Worm (Caenorhabditis elegans) whole organism, late embryonic: Measurements from ENCODE around the gene lgc-28.

ENCODE experiments used
- C38D4.7 ChIP-seq: fragments of 200-800 bp; sonication (Bioruptor generic); optimal IDR thresholded peaks from 2 replicates; lab custom pipeline; 2018; ENCODE audit warnings: mild to moderate bottlenecking, missing genetic modification characterization, moderate library complexity, missing compliant biosample characterization
- K02D7.2 ChIP-seq: sonication (generic microtip); optimal IDR thresholded peaks from 2 replicates; lab custom pipeline; 2017; ENCODE audit warnings: mild to moderate bottlenecking, missing genetic modification characterization, missing compliant biosample characterization
- K09A11.1 ChIP-seq: sonication (generic microtip); optimal IDR thresholded peaks from 2 replicates; lab custom pipeline; 2017; ENCODE audit warnings: antibody characterized with exemption, mild to moderate bottlenecking, missing genetic modification characterization, missing compliant biosample characterization; ENCODE audit not compliant: insufficient read depth
- Y22D7AL.16 ChIP-seq: sonication (generic microtip); optimal IDR thresholded peaks from 2 replicates; lab custom pipeline; 2016; ENCODE audit warnings: missing genetic modification characterization, missing compliant biosample characterization
- ahr-1 ChIP-seq: sonication (generic microtip); optimal IDR thresholded peaks from 2 replicates; lab custom pipeline; 2016; ENCODE audit warnings: missing genetic modification characterization, missing compliant biosample characterization
- ceh-14 ChIP-seq: sonication (generic microtip); optimal IDR thresholded peaks from 2 replicates; lab custom pipeline; 2016; ENCODE audit warnings: missing genotype, missing genetic modification characterization, missing compliant biosample characterization
- ceh-18 ChIP-seq: sonication (generic microtip); optimal IDR thresholded peaks from 2 replicates; lab custom pipeline; 2016; ENCODE audit warnings: missing genetic modification characterization, missing compliant biosample characterization
- ceh-19 ChIP-seq: fragments of 200-800 bp; sonication (Bioruptor generic); optimal IDR thresholded peaks from 2 replicates; lab custom pipeline; 2018; ENCODE audit warnings: mild to moderate bottlenecking, missing genetic modification characterization, missing compliant biosample characterization
- ceh-30 ChIP-seq: fragments of 150-350 bp; optimal IDR thresholded peaks from 2 replicates; lab custom pipeline; 2014; ENCODE audit warnings: missing biosample characterization, missing genetic modification characterization
- ceh-31 ChIP-seq: sonication (generic microtip); optimal IDR thresholded peaks from 2 replicates; lab custom pipeline; 2016; ENCODE audit warnings: missing genetic modification characterization, missing compliant biosample characterization
- ceh-34 ChIP-seq: sonication (generic microtip); optimal IDR thresholded peaks from 2 replicates; lab custom pipeline; 2016; ENCODE audit warnings: mild to moderate bottlenecking, missing genetic modification characterization, missing compliant biosample characterization
- ceh-45 ChIP-seq: fragments of 200-800 bp; sonication (Bioruptor generic); IDR thresholded peaks from 2 replicates; pipeline ENCODE4 v1.3.6; 2022; ENCODE audit warnings: missing genetic modification reagents, missing genetic modification characterization, missing compliant biosample characterization
- ceh-6 ChIP-seq: fragments of 200-800 bp; sonication (Bioruptor generic); optimal IDR thresholded peaks from 2 replicates; lab custom pipeline; 2018; ENCODE audit warnings: mild to moderate bottlenecking, missing genetic modification characterization, missing compliant biosample characterization
- ceh-9 ChIP-seq: sonication (generic microtip); optimal IDR thresholded peaks from 2 replicates; lab custom pipeline; 2016; ENCODE audit warnings: mild to moderate bottlenecking, missing genetic modification characterization, inconsistent platforms, missing compliant biosample characterization
- che-1 ChIP-seq: sonication (generic microtip); optimal IDR thresholded peaks from 2 replicates; lab custom pipeline; 2016; ENCODE audit warnings: mild to moderate bottlenecking, missing genetic modification characterization, missing compliant biosample characterization
- dve-1 ChIP-seq: sonication (generic microtip); optimal IDR thresholded peaks from 2 replicates; lab custom pipeline; 2017; ENCODE audit warnings: antibody characterized with exemption, mild to moderate bottlenecking, missing genetic modification characterization, missing compliant biosample characterization
- elt-4 ChIP-seq: sonication (generic microtip); optimal IDR thresholded peaks from 2 replicates; lab custom pipeline; 2016; ENCODE audit warnings: missing genetic modification characterization, missing compliant biosample characterization
- eyg-1 ChIP-seq: sonication (generic microtip); optimal IDR thresholded peaks from 2 replicates; lab custom pipeline; 2016; ENCODE audit warnings: missing genotype, missing genetic modification characterization, missing compliant biosample characterization
- fkh-10 ChIP-seq: fragments of 150-350 bp; optimal IDR thresholded peaks from 2 replicates; lab custom pipeline; 2014; ENCODE audit warnings: missing biosample characterization, missing genetic modification reagents, missing genetic modification characterization
- hlh-15 ChIP-seq: sonication (generic microtip); optimal IDR thresholded peaks from 2 replicates; lab custom pipeline; 2016; ENCODE audit warnings: missing genetic modification characterization, missing compliant biosample characterization
- hlh-30 ChIP-seq: sonication (generic microtip); optimal IDR thresholded peaks from 2 replicates; lab custom pipeline; 2017; ENCODE audit warnings: antibody characterized with exemption, missing genetic modification characterization, missing compliant biosample characterization; ENCODE audit not compliant: insufficient read depth
- hlh-6 ChIP-seq: sonication (generic microtip); optimal IDR thresholded peaks from 2 replicates; lab custom pipeline; 2016; ENCODE audit warnings: missing genotype, missing genetic modification characterization, missing compliant biosample characterization
- madf-2 ChIP-seq: sonication (generic microtip); optimal IDR thresholded peaks from 2 replicates; lab custom pipeline; 2017; ENCODE audit warnings: missing genetic modification characterization, missing compliant biosample characterization
- mec-3 ChIP-seq: sonication (generic microtip); optimal IDR thresholded peaks from 2 replicates; lab custom pipeline; 2016; ENCODE audit warnings: borderline replicate concordance, missing genetic modification characterization, missing compliant biosample characterization
- nfya-1 ChIP-seq: sonication (generic microtip); optimal IDR thresholded peaks from 2 replicates; lab custom pipeline; 2017; ENCODE audit warnings: missing genetic modification characterization, mild to moderate bottlenecking, missing compliant biosample characterization, antibody characterized with exemption, moderate library complexity
- nhr-11 ChIP-seq: fragments of 150-350 bp; optimal IDR thresholded peaks from 2 replicates; lab custom pipeline; 2014; ENCODE audit warnings: missing biosample characterization, missing genetic modification characterization
- nhr-232 ChIP-seq: sonication (generic microtip); optimal IDR thresholded peaks from 2 replicates; lab custom pipeline; 2016; ENCODE audit warnings: missing genetic modification characterization, missing compliant biosample characterization
- odd-2 ChIP-seq: sonication (generic microtip); optimal IDR thresholded peaks from 2 replicates; lab custom pipeline; 2017; ENCODE audit warnings: antibody characterized with exemption, mild to moderate bottlenecking, missing genetic modification characterization, missing compliant biosample characterization
- pha-2 ChIP-seq: sonication (generic microtip); optimal IDR thresholded peaks from 2 replicates; lab custom pipeline; 2017; ENCODE audit warnings: mild to moderate bottlenecking, missing genetic modification characterization, missing compliant biosample characterization
- pha-4 ChIP-seq: fragments of 150-350 bp; optimal IDR thresholded peaks from 2 replicates; lab custom pipeline; 2018; ENCODE audit warnings: missing biosample characterization, missing genetic modification reagents, missing genetic modification characterization
- pros-1 ChIP-seq: fragments of 150-350 bp; optimal IDR thresholded peaks from 2 replicates; lab custom pipeline; 2014; ENCODE audit warnings: missing biosample characterization, missing genetic modification reagents, missing genetic modification characterization
- rnt-1 ChIP-seq: sonication (generic microtip); optimal IDR thresholded peaks from 2 replicates; lab custom pipeline; 2016; ENCODE audit warnings: missing genetic modification characterization, missing compliant biosample characterization
- sox-2 ChIP-seq: fragments of 200-800 bp; sonication (Bioruptor generic); IDR thresholded peaks from 2 replicates; pipeline ENCODE4 v1.3.6; 2022; ENCODE audit warnings: missing genetic modification reagents, missing genetic modification characterization, missing compliant biosample characterization
- sox-4 ChIP-seq: sonication (generic microtip); optimal IDR thresholded peaks from 2 replicates; lab custom pipeline; 2017; ENCODE audit warnings: mild to moderate bottlenecking, missing genetic modification characterization, inconsistent platforms, missing compliant biosample characterization
- unc-3 ChIP-seq, 2 experiments: fragments of 200-800 bp in 1 of 2; sonication (Bioruptor generic) in 1 of 2; sonication (generic microtip) in 1 of 2; conservative IDR thresholded peaks in 1 of 2; optimal IDR thresholded peaks in 1 of 2; 2 replicates each; pipeline versions ENCODE4 v1.3.6 to Lab custom; 2016 to 2022; ENCODE audit warnings: missing compliant biosample characterization in 2 of 2, missing genetic modification characterization in 2 of 2, missing genetic modification reagents in 1 of 2
- unc-55 ChIP-seq: sonication (generic microtip); optimal IDR thresholded peaks from 2 replicates; lab custom pipeline; 2017; ENCODE audit warnings: missing biosample characterization, missing genetic modification reagents, missing genetic modification characterization
- zip-5 ChIP-seq: sonication (generic microtip); optimal IDR thresholded peaks from 2 replicates; lab custom pipeline; 2016; ENCODE audit warnings: missing genetic modification characterization, missing compliant biosample characterization
- ztf-16 ChIP-seq: sonication (generic microtip); optimal IDR thresholded peaks from 2 replicates; lab custom pipeline; 2017; ENCODE audit warnings: missing genetic modification characterization, missing compliant biosample characterization

Gene lgc-28

DNA sequence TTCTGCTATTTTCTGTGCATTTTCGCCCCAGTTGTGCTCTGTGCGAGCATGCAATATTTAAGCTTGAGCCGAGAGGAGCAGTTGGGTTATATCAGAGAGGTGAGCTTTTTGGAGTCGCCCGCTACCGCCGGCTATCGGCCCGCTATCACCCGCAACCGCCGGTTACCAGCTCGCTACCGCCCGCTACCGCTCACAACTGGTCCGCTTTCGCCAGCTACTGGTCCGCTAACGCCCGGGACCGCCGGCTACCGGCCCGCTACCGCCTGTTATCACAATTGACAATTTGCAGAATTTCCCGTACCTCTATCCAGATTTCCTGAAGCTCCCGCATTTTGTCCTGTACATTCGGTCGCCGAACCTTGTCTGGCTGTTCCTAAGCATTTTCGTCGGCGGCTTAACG is 3.5 kb downstream of the lgc-28 start:
- no peak for TF ChIP-seq ceh-9 (tag; lab: Kevin White, UChicago)
- no peak for TF ChIP-seq ahr-1
- TF ChIP-seq sox-4 (tag; lab: Kevin White, UChicago), result no peak
- TF ChIP-seq zip-5 (tag; lab: Kevin White, UChicago), result no peak
- TF ChIP-seq rnt-1 (tag; lab: Kevin White, UChicago), result no peak
- TF ChIP-seq K09A11.1, result no peak
- no peak for TF ChIP-seq ztf-16
- TF ChIP-seq ceh-34 (tag; lab: Kevin White, UChicago), result no peak
- no peak for TF ChIP-seq ceh-30

DNA sequence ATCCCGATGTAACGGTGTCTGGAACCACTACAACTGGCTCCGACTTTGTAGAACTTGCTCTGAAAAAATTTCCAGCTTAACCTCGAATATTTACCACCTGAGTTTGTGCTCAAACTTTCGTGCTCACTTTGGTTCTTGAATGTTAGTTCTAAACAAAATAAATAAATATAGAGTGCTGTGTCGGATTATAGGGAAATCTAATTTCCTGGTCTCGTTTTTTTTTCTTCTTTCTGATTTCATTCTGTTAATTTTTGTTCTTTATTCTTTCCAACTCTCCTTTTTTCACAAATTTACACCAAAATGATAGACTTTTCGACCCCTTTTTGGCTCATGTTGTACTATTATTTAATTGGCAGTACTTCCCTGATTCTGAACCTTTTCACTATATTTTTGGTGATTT is 4.4 kb downstream of the lgc-28 start, which contains the start of gene sri-37:
Gene sri-37, plus strand, starts transcription at position 301 of the 400 bp plus-strand sequence.
- TF ChIP-seq hlh-30 (tag; lab: Kevin White, UChicago) (no peak), fkh-10 (no peak), ceh-14 (tag; lab: Kevin White, UChicago) (no peak), ceh-31 (tag; lab: Kevin White, UChicago) (no peak), nfya-1 (tag; lab: Kevin White, UChicago) (no peak), sox-4 (tag; lab: Kevin White, UChicago) (no peak)

DNA sequence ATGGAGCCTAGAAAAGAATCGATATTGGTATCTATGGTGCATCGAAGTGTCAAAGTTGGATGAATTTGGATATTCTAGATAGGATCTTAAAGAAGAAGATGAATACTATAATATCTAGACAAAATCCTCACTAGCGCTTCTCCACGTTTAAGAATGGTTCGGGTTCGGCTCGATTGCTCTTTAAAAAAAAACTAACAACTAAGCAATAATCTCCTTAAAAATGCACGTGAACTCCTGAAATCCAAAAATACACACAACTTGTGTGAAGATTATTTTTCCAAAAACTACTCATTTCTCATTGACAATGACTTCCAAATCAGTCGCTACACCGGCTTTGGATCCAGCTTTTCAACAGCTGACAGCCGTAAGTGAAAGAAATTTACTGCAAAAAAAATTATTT is 6.3 kb downstream of the lgc-28 start, which contains the start of gene D2062.1:
Gene D2062.1, plus strand, starts transcription at position 301 of the 400 bp plus-strand sequence.
- no peak for TF ChIP-seq odd-2 (tag; lab: Kevin White, UChicago)
- no peak for TF ChIP-seq pros-1 (tag; lab: Kevin White, UChicago)
- no peak for TF ChIP-seq pha-4 (tag; lab: Kevin White, UChicago)
- no peak for TF ChIP-seq ceh-9 (tag; lab: Kevin White, UChicago)
- TF ChIP-seq madf-2 (tag; lab: Kevin White, UChicago), result no peak
- TF ChIP-seq dve-1 (tag; lab: Kevin White, UChicago), result no peak
- no peak for TF ChIP-seq che-1 (tag; lab: Kevin White, UChicago)
- no peak for TF ChIP-seq ahr-1
- TF ChIP-seq nhr-232 (tag; lab: Kevin White, UChicago), result no peak
- no peak for TF ChIP-seq ceh-6 (GFP tag; lab: Kevin White, UChicago)
- TF ChIP-seq ceh-45 (GFP tag; lab: Robert Waterston, UW), result no peak
- TF ChIP-seq ceh-31 (tag; lab: Kevin White, UChicago), result no peak
- TF ChIP-seq pha-2 (tag; lab: Kevin White, UChicago), result no peak
- no peak for TF ChIP-seq nhr-11 (tag; lab: Kevin White, UChicago)
- no peak for TF ChIP-seq sox-2 (GFP tag; lab: Robert Waterston, UW)
- no peak for TF ChIP-seq unc-55
- TF ChIP-seq ceh-19 (GFP tag; lab: Kevin White, UChicago), result no peak
- TF ChIP-seq, all 69 proteins: peak for 0

DNA sequence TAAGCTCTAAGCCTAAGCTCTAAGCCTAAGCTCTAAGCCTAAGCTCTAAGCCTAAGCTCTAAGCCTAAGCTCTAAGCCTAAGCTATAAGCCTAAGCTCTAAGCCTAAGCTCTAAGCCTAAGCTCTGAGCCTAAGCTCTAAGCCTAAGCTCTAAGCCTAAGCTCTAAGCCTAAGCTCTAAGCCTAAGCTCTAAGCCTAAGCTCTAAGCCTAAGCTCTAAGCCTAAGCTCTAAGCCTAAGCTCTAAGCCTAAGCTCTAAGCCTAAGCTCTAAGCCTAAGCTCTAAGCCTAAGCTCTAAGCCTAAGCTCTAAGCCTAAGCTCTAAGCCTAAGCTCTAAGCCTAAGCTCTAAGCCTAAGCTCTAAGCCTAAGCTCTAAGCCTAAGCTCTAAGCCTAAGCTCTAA is 7.3 kb downstream of the lgc-28 start:
- peak; percentile 89 for TF ChIP-seq dve-1 (tag; lab: Kevin White, UChicago)

DNA sequence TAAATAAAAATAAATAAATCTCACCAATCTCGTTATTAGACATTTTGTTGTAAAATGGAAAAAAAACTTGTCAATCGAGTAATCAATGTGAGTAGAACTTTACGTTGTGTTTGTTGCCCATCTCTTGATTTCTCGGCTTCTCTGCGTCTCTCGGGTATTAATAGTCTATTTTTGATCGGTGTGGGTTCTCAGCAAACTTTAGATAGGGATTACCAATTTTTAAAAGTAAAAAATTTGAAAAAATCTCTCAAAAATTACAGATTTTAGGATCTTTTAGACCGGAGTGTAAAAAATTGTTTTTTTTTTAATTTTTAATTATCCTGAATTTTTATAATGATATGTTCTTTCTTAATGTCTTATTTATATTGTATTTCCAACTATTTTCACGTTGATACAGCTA is 12.5 kb downstream of the lgc-28 start, which contains the start of gene F22E5.21:
Gene F22E5.21, minus strand, starts transcription at position 101 of the 400 bp plus-strand sequence.
- TF ChIP-seq mec-3 (tag; lab: Kevin White, UChicago) (no peak), elt-4 (tag; lab: Kevin White, UChicago) (no peak), unc-3 (GFP tag; conservative IDR thresholded peaks at IDR 0.05; lab: Robert Waterston, UW) (no peak), unc-3 (tag; optimal IDR thresholded peaks at IDR 0.05; lab: Kevin White, UChicago) (no peak), ceh-30 (no peak), hlh-15 (tag; lab: Kevin White, UChicago) (no peak), Y22D7AL.16 (tag; lab: Kevin White, UChicago) (no peak), C38D4.7 (GFP tag; lab: Kevin White, UChicago) (no peak), hlh-30 (tag; lab: Kevin White, UChicago) (no peak), eyg-1 (no peak), dve-1 (tag; lab: Kevin White, UChicago) (no peak), K02D7.2 (tag; lab: Kevin White, UChicago) (no peak), ceh-18 (tag; lab: Kevin White, UChicago) (no peak), hlh-6 (tag; lab: Kevin White, UChicago) (no peak)
- TF ChIP-seq, all 69 proteins: peak for 0
